Worm (Caenorhabditis elegans) whole organism, L3 larva: ENCODE measurements around the gene pod-2.

Source experiments
- aly-2 ChIP-seq: fragments of 150-350 bp; optimal IDR thresholded peaks from 2 replicates; lab custom pipeline; 2014; ENCODE audit warnings: missing biosample characterization, missing genetic modification characterization
- ama-1 ChIP-seq: fragments of 150-350 bp; optimal IDR thresholded peaks from 2 replicates; lab custom pipeline; 2018
- ceh-9 ChIP-seq: sonication (generic microtip); optimal IDR thresholded peaks from 2 replicates; lab custom pipeline; 2018; ENCODE audit warnings: missing biosample characterization, missing genetic modification characterization
- daf-12 ChIP-seq: fragments of 150-350 bp; optimal IDR thresholded peaks from 2 replicates; lab custom pipeline; 2014; ENCODE audit warnings: missing biosample characterization, missing genetic modification reagents, missing genetic modification characterization
- egl-5 ChIP-seq: fragments of 150-350 bp; optimal IDR thresholded peaks from 2 replicates; lab custom pipeline; 2017; ENCODE audit warnings: missing biosample characterization, missing genetic modification reagents, missing genetic modification characterization, inconsistent platforms
- elt-1 ChIP-seq: fragments of 150-350 bp; optimal IDR thresholded peaks from 2 replicates; lab custom pipeline; 2014; ENCODE audit warnings: missing biosample characterization, missing genetic modification characterization
- elt-2 ChIP-seq: sonication (generic microtip); optimal IDR thresholded peaks from 2 replicates; lab custom pipeline; 2016; ENCODE audit warnings: missing genetic modification reagents, mild to moderate bottlenecking, missing genetic modification characterization, missing compliant biosample characterization
- eor-1 ChIP-seq, 2 experiments: fragments of 150-350 bp; optimal IDR thresholded peaks; 2 replicates each; lab custom pipeline; 2014 to 2018; ENCODE audit warnings: missing biosample characterization in 2 of 2, missing genetic modification characterization in 2 of 2
- fkh-10 ChIP-seq: sonication (generic microtip); optimal IDR thresholded peaks from 2 replicates; lab custom pipeline; 2017; ENCODE audit warnings: missing biosample characterization, missing genetic modification reagents, missing genetic modification characterization
- fkh-2 ChIP-seq: fragments of 150-350 bp; optimal IDR thresholded peaks from 2 replicates; lab custom pipeline; 2014; ENCODE audit warnings: missing biosample characterization, missing genetic modification reagents, missing genetic modification characterization
- fos-1 ChIP-seq: fragments of 150-350 bp; optimal IDR thresholded peaks from 2 replicates; lab custom pipeline; 2014; ENCODE audit warnings: missing biosample characterization, missing genetic modification characterization
- jun-1 ChIP-seq: fragments of 150-350 bp; optimal IDR thresholded peaks from 2 replicates; lab custom pipeline; 2014; ENCODE audit warnings: missing biosample characterization, missing genetic modification reagents, missing genetic modification characterization
- lin-15B ChIP-seq: fragments of 150-350 bp; optimal IDR thresholded peaks from 2 replicates; lab custom pipeline; 2014; ENCODE audit warnings: missing biosample characterization, missing genetic modification characterization
- lin-39 ChIP-seq: fragments of 150-350 bp; optimal IDR thresholded peaks from 2 replicates; lab custom pipeline; 2018; ENCODE audit warnings: missing biosample characterization, missing genetic modification reagents, missing genetic modification characterization
- lsy-12 ChIP-seq: sonication (generic microtip); optimal IDR thresholded peaks from 2 replicates; lab custom pipeline; 2016; ENCODE audit warnings: mild to moderate bottlenecking, missing genetic modification characterization, missing compliant biosample characterization
- mdl-1 ChIP-seq: fragments of 150-350 bp; optimal IDR thresholded peaks from 2 replicates; lab custom pipeline; 2014; ENCODE audit warnings: missing biosample characterization, missing genetic modification characterization
- nhr-12 ChIP-seq: fragments of 150-350 bp; optimal IDR thresholded peaks from 2 replicates; lab custom pipeline; 2014; ENCODE audit warnings: missing biosample characterization, missing genetic modification characterization
- nhr-23 ChIP-seq: fragments of 150-350 bp; optimal IDR thresholded peaks from 2 replicates; lab custom pipeline; 2014; ENCODE audit warnings: missing biosample characterization, missing genetic modification reagents, missing genetic modification characterization
- nhr-25 ChIP-seq: sonication (generic microtip); optimal IDR thresholded peaks from 2 replicates; lab custom pipeline; 2017; ENCODE audit warnings: missing biosample characterization, missing genetic modification characterization
- nhr-28 ChIP-seq: fragments of 150-350 bp; optimal IDR thresholded peaks from 2 replicates; lab custom pipeline; 2014; ENCODE audit warnings: missing biosample characterization, missing genetic modification characterization
- nhr-43 ChIP-seq: sonication (generic microtip); optimal IDR thresholded peaks from 2 replicates; lab custom pipeline; 2016; ENCODE audit warnings: mild to moderate bottlenecking, missing genetic modification characterization, missing compliant biosample characterization; ENCODE audit not compliant: poor library complexity, severe bottlenecking
- nhr-77 ChIP-seq: fragments of 150-350 bp; optimal IDR thresholded peaks from 2 replicates; lab custom pipeline; 2014; ENCODE audit warnings: missing biosample characterization, missing genetic modification characterization
- pha-4 ChIP-seq: fragments of 150-350 bp; optimal IDR thresholded peaks from 2 replicates; lab custom pipeline; 2014; ENCODE audit warnings: missing biosample characterization, missing genetic modification reagents, missing genetic modification characterization
- pqm-1 ChIP-seq: fragments of 150-350 bp; optimal IDR thresholded peaks from 2 replicates; lab custom pipeline; 2017; ENCODE audit warnings: missing biosample characterization, missing genetic modification characterization, inconsistent platforms
- sea-2 ChIP-seq: fragments of 150-350 bp; sonication (generic microtip); optimal IDR thresholded peaks from 4 replicates; lab custom pipeline; 2014; ENCODE audit warnings: missing biosample characterization, missing genetic modification reagents, missing genetic modification characterization
- tbx-2 ChIP-seq: sonication (generic microtip); optimal IDR thresholded peaks from 2 replicates; lab custom pipeline; 2016; ENCODE audit warnings: mild to moderate bottlenecking, missing genetic modification characterization, missing compliant biosample characterization
- unc-39 ChIP-seq: sonication (generic microtip); optimal IDR thresholded peaks from 4 replicates; lab custom pipeline; 2017; ENCODE audit warnings: missing biosample characterization, missing genetic modification characterization
- ztf-4 ChIP-seq: fragments of 150-350 bp; optimal IDR thresholded peaks from 2 replicates; lab custom pipeline; 2014; ENCODE audit warnings: missing biosample characterization, missing genetic modification characterization

The pod-2 gene

ce11 chrII:1131821-1132220 lies 4.8 kb upstream of the pod-2 start:
- TF ChIP-seq unc-39 (tag; lab: Kevin White, UChicago) (no peak), fkh-10 (GFP tag; lab: Kevin White, UChicago) (no peak), pha-4 (no peak), sea-2 (no peak), fkh-2 (tag; lab: Kevin White, UChicago) (no peak), nhr-12 (tag; lab: Kevin White, UChicago) (no peak), eor-1 (tag; optimal IDR thresholded peaks at IDR 0.05; lab: Kevin White, UChicago) (no peak), nhr-77 (no peak)

DNA sequence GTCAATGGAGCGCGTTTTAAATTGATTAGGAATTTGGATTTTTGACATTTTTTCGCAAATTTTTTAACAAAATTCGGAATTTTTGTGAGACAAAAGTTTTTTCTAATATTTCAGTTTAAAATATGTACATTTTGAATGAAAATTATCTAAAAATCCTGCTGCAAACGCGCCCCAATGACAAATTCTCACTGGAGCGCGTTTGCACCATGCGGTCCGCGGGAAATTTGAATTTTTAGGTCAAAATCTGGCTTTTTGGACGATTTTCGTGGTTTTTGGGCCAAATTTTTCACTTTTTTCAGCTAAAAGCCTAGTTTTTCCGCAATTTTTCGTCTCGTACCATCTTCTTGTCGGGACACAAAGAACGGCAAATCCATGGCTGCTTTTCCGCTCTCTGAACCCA lies 3.8 kb upstream of the pod-2 start:
- no peak for TF ChIP-seq nhr-43 (tag; lab: Kevin White, UChicago)
- TF ChIP-seq egl-5 (tag; lab: Kevin White, UChicago): no peak
- no peak for TF ChIP-seq mdl-1 (tag; lab: Kevin White, UChicago)
- no peak for TF ChIP-seq ceh-9
- TF ChIP-seq aly-2 (tag; lab: Kevin White, UChicago): no peak
- no peak for TF ChIP-seq unc-39 (tag; lab: Kevin White, UChicago)
- TF ChIP-seq elt-2: no peak
- no peak for TF ChIP-seq fos-1 (tag; lab: Kevin White, UChicago)
- TF ChIP-seq ama-1 (lab: Kevin White, UChicago): no peak
- no peak for TF ChIP-seq nhr-12 (tag; lab: Kevin White, UChicago)
- no peak for TF ChIP-seq lin-39 (tag; lab: Kevin White, UChicago)
- TF ChIP-seq elt-1 (tag; lab: Kevin White, UChicago): no peak
- no peak for TF ChIP-seq ztf-4
- TF ChIP-seq daf-12: no peak
- TF ChIP-seq lin-15B (tag; lab: Kevin White, UChicago): no peak
- TF ChIP-seq nhr-25 (tag; lab: Kevin White, UChicago): no peak

DNA sequence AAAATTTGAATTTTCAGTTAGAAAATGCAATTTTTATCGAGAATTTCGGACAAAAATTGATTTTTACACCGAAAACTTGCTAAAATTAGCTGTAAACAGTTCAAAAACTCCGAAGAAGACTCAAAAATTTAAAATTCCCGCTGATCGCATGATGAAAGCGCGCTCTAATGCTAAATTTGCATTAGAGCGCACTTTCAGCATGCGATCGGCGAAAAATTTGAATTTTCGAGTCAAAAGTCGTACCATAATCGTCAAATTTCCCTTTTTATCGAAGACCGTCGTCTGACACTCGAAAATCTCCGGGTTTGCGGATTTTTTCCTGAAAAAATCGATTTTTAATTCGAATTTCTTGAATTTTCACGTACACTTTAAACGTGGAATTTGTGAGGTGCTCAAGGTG lies 3.3 kb upstream of the pod-2 start:
- TF ChIP-seq tbx-2 (tag; lab: Kevin White, UChicago) (no peak), eor-1 (tag; optimal IDR thresholded peaks at IDR 0.05; lab: Kevin White, UChicago) (no peak), nhr-43 (tag; lab: Kevin White, UChicago) (no peak), lin-15B (tag; lab: Kevin White, UChicago) (no peak)

ce11 chrII:1134314-1135108 lies 2.1 kb upstream of the pod-2 start:
- TF ChIP-seq pha-4 (peak; percentile 23), lin-39 (tag; lab: Kevin White, UChicago) (peak; percentile 24), lsy-12 (tag; lab: Kevin White, UChicago) (peak; percentile 56), lin-15B (tag; lab: Kevin White, UChicago) (peak; percentile 45), nhr-23 (tag; lab: Kevin White, UChicago) (peak; percentile 18)

DNA sequence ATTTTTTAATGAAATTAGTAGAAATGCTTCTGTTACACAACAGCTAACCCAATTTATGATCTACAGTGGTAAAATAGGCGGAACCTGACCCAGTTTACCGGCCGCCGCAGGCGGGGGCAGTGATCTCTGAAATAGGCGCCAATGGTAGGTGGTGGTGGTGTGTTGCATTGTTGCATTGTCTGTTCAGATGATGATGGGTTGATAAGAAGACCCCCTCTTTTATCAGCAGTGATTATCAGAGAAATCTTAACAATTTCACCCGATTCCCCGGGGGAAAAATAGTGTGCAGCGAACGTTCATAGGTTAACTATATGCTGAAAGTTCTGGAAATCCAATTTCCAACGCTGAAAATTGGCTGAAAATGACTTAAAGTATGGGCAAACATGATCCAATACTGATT lies 2.0 kb downstream of the pod-2 start:
- TF ChIP-seq pqm-1 (tag; lab: Kevin White, UChicago): peak; percentile 71
- TF ChIP-seq eor-1 (tag; optimal IDR thresholded peaks at IDR 0.05; lab: Kevin White, UChicago): no peak
- TF ChIP-seq elt-2: peak; percentile 88

ce11 chrII:1140689-1141088 lies 4.1 kb downstream of the pod-2 start, which contains the start of gene W09B6.4:
TSS of gene W09B6.4 (minus strand) at chrII:1140839.
- TF ChIP-seq elt-2 (peak; percentile 88), pqm-1 (tag; lab: Kevin White, UChicago) (peak; percentile 94), fkh-2 (tag; lab: Kevin White, UChicago) (no peak), nhr-28 (tag; lab: Kevin White, UChicago) (no peak), jun-1 (tag; lab: Kevin White, UChicago) (peak; percentile 54)
